Worm (Caenorhabditis elegans): Measurements from ENCODE around the gene skr-14.
A peak's percentile ranks its signal among the peaks of the same experiment; 100 is the strongest.

skr-14 gene

DNA sequence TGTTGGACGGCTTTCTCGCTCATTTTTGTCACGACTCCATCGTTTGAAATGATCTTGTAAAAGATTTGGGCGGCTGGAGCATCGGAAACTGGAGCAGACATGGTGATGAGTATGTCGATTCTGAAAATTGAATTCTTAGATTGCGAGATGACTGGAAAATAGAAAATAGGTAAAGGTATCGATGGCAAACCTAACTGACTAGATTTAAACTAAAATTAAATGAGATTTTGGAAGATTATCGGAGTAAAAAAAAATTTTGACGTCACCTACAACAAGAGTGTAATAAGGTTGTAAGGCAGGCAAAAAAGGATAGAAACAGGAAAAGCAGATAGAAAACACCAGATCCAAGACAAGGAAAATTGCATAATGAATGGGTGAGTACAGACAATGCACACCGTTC, at the start of gene skr-14:
skr-14 (minus strand) TSS at position 101 of the 400 bp plus-strand sequence.
- TF ChIP-seq ceh-43 (GFP tag; optimal IDR thresholded peaks at IDR 0.05) (no peak), ces-1 (GFP tag; optimal IDR thresholded peaks at IDR 0.05) (no peak), cnd-1 (tag; optimal IDR thresholded peaks at IDR 0.05) (no peak), mls-2 (tag; optimal IDR thresholded peaks at IDR 0.05) (no peak), flh-1 (GFP tag; optimal IDR thresholded peaks at IDR 0.05) (no peak), elt-3 (tag; optimal IDR thresholded peaks at IDR 0.05) (no peak), blmp-1 (tag; optimal IDR thresholded peaks at IDR 0.05) (no peak), snpc-4 (tag; optimal IDR thresholded peaks at IDR 0.05) (no peak), drap-1 (GFP tag; optimal IDR thresholded peaks at IDR 0.05) (no peak), sem-2 (GFP tag; optimal IDR thresholded peaks at IDR 0.05) (no peak), unc-62 (GFP tag; optimal IDR thresholded peaks at IDR 0.05) (no peak), sptf-1 (tag; optimal IDR thresholded peaks at IDR 0.05) (no peak), unc-120 (tag; optimal IDR thresholded peaks at IDR 0.05; ENCODE audit: poor library complexity, severe bottlenecking) (no peak), lsy-2 (tag; optimal IDR thresholded peaks at IDR 0.05) (no peak), M03D4.4 (tag; optimal IDR thresholded peaks at IDR 0.05) (no peak), nhr-76 (tag; optimal IDR thresholded peaks at IDR 0.05) (no peak), lin-32 (GFP tag; optimal IDR thresholded peaks at IDR 0.05) (no peak)

DNA sequence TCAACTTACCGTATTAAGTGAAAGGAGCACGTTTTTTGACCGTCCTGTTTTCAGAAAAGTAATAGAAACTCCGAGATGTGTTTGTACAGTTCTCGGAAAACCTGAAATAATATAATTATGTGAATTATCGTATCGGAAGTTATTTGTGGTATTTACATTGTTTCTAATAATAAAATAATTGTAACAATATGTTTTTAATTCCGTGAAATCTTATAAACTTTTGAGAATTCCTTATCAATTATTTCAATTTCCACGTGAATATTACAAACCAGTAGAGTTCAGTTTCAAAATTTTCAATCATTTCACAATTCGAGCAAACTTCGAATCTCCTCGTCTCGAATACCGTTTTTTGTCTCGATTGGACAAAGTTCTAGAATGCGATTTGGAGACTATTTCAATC, 49.7 kb upstream of the skr-14 start, which contains the start of gene T08H10.3:
T08H10.3 (plus strand) TSS at position 301 of the 400 bp plus-strand sequence.
- TF ChIP-seq unc-120 (tag; optimal IDR thresholded peaks at IDR 0.05; ENCODE audit: poor library complexity, severe bottlenecking) (no peak), blmp-1 (tag; optimal IDR thresholded peaks at IDR 0.05) (no peak), flh-1 (GFP tag; optimal IDR thresholded peaks at IDR 0.05) (no peak), nhr-28 (tag; optimal IDR thresholded peaks at IDR 0.05) (no peak), unc-39 (tag; optimal IDR thresholded peaks at IDR 0.05) (no peak), nhr-2 (tag; optimal IDR thresholded peaks at IDR 0.05) (no peak), nhr-76 (tag; optimal IDR thresholded peaks at IDR 0.05) (no peak), elt-1 (tag; optimal IDR thresholded peaks at IDR 0.05; ENCODE audit: borderline replicate concordance, insufficient read depth) (no peak), lsy-2 (tag; optimal IDR thresholded peaks at IDR 0.05) (no peak), sem-2 (GFP tag; optimal IDR thresholded peaks at IDR 0.05) (no peak), nhr-237 (tag; optimal IDR thresholded peaks at IDR 0.05) (no peak), M03D4.4 (tag; optimal IDR thresholded peaks at IDR 0.05) (no peak), elt-3 (tag; optimal IDR thresholded peaks at IDR 0.05) (no peak), drap-1 (GFP tag; optimal IDR thresholded peaks at IDR 0.05) (no peak), mls-2 (tag; optimal IDR thresholded peaks at IDR 0.05) (no peak), bed-3 (GFP tag; optimal IDR thresholded peaks at IDR 0.05) (no peak), snpc-4 (tag; optimal IDR thresholded peaks at IDR 0.05) (no peak), ceh-43 (GFP tag; optimal IDR thresholded peaks at IDR 0.05) (no peak), hlh-1 (tag; optimal IDR thresholded peaks at IDR 0.05) (no peak)

DNA sequence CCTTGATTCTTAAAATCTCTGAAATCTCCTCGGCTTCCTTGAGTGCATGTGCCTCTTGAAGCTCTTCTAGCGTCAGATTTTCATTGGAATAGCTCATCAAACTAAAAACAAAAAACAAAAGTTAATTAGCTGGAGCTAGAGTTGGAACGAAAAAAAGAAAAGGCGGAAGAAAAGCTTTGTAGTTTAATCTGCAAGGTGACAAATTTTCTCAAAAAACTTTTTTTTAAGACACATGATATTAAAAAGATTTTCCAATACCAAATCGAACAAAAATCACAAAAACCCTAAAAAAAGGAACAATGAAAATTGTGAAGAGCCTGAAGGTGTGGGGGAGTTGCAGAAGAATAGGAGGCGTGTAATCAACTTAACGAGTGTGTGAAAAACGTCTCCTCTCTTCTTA, 33.3 kb upstream of the skr-14 start, which contains the start of gene gnrr-5:
gnrr-5 (minus strand) TSS at position 101 of the 400 bp plus-strand sequence.
- TF ChIP-seq nhr-28 (tag; optimal IDR thresholded peaks at IDR 0.05) (no peak), mab-5 (tag; optimal IDR thresholded peaks at IDR 0.05) (no peak), drap-1 (GFP tag; optimal IDR thresholded peaks at IDR 0.05) (no peak), hlh-1 (tag; optimal IDR thresholded peaks at IDR 0.05) (no peak), unc-62 (GFP tag; optimal IDR thresholded peaks at IDR 0.05) (no peak), tbx-8 (GFP tag; optimal IDR thresholded peaks at IDR 0.05) (no peak), mls-2 (tag; optimal IDR thresholded peaks at IDR 0.05) (no peak), M03D4.4 (tag; optimal IDR thresholded peaks at IDR 0.05) (no peak), mep-1 (tag; optimal IDR thresholded peaks at IDR 0.05) (no peak), elt-1 (tag; optimal IDR thresholded peaks at IDR 0.05; ENCODE audit: borderline replicate concordance, insufficient read depth) (no peak), nhr-237 (tag; optimal IDR thresholded peaks at IDR 0.05) (no peak), unc-120 (tag; optimal IDR thresholded peaks at IDR 0.05; ENCODE audit: poor library complexity, severe bottlenecking) (no peak), blmp-1 (tag; optimal IDR thresholded peaks at IDR 0.05) (no peak), nhr-76 (tag; optimal IDR thresholded peaks at IDR 0.05) (no peak), nhr-2 (tag; optimal IDR thresholded peaks at IDR 0.05) (no peak), cnd-1 (tag; optimal IDR thresholded peaks at IDR 0.05) (no peak), unc-39 (tag; optimal IDR thresholded peaks at IDR 0.05) (no peak)

DNA sequence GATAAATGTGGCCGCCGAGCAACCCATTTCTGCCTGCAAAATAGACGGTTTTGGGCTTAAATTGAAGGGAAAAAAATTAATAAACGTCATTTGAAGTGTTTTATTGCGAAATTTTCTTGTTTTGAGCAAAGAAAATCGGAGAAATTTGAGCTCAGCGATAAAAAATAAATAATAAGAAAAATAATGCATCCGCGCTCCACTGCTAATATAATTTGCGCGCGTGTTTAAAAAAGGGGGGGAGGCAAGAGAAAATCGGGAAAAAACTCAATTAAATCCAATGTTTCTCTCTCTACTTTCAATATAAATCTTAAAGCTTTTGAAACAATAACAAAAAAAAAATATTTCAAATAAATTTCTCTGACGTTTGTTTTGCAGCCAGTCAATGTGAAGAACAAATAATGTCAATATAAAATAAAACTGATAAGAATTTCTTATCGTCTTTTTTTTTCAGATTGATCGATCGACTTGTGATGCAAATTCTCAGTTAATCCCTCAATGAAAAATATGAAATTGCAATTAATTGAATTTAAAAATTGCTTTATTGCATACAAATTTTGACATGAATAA, 29.2 kb upstream of the skr-14 start, which contains the start of gene rft-2:
rft-2 (minus strand) TSS at position 41 of the 567 bp plus-strand sequence.
- TF ChIP-seq ces-1 (GFP tag; optimal IDR thresholded peaks at IDR 0.05), result peak; percentile 93
- TF ChIP-seq mep-1 (tag; optimal IDR thresholded peaks at IDR 0.05), result peak; percentile 29
- peak; percentile 14 for TF ChIP-seq nhr-237 (tag; optimal IDR thresholded peaks at IDR 0.05)
- no peak for TF ChIP-seq lsy-2 (tag; optimal IDR thresholded peaks at IDR 0.05)

DNA sequence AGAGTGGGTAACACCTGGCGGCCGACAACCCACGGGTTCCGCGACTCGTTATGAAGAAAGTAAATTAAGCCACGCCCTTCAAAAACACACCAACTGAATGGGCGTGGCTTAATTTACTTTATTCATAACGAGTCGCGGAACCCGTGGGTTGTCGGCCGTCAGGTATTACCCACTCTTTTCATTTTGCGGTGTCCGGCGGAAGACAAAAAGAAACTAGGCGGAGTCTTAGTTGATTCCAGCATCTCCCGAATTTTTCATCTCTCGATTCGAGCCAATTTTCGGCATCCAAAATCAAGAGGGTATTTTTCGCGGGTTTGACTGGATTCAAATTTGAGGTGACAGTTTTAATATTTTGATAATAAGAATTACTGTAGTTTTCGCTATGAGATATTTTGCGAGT, 26.3 kb upstream of the skr-14 start:
- no peak for TF ChIP-seq elt-3 (tag; optimal IDR thresholded peaks at IDR 0.05)
- TF ChIP-seq ceh-83 (GFP tag; optimal IDR thresholded peaks at IDR 0.05), result no peak
- TF ChIP-seq lin-32 (GFP tag; optimal IDR thresholded peaks at IDR 0.05), result no peak
- TF ChIP-seq nhr-28 (tag; optimal IDR thresholded peaks at IDR 0.05), result no peak
- no peak for TF ChIP-seq ceh-39 (tag; optimal IDR thresholded peaks at IDR 0.05)
- TF ChIP-seq drap-1 (GFP tag; optimal IDR thresholded peaks at IDR 0.05), result no peak
- TF ChIP-seq ces-1 (GFP tag; optimal IDR thresholded peaks at IDR 0.05), result no peak
- no peak for TF ChIP-seq ztf-11 (tag; optimal IDR thresholded peaks at IDR 0.05)
- TF ChIP-seq nhr-2 (tag; optimal IDR thresholded peaks at IDR 0.05), result no peak
- TF ChIP-seq nhr-12 (tag; optimal IDR thresholded peaks at IDR 0.05), result no peak
- no peak for TF ChIP-seq bed-3 (GFP tag; optimal IDR thresholded peaks at IDR 0.05)
- no peak for TF ChIP-seq sptf-1 (tag; optimal IDR thresholded peaks at IDR 0.05)
- no peak for TF ChIP-seq elt-1 (tag; optimal IDR thresholded peaks at IDR 0.05; ENCODE audit: borderline replicate concordance, insufficient read depth)
- TF ChIP-seq pha-4 (tag; optimal IDR thresholded peaks at IDR 0.05), result no peak
- TF ChIP-seq mls-2 (tag; optimal IDR thresholded peaks at IDR 0.05), result no peak
- TF ChIP-seq hlh-1 (tag; optimal IDR thresholded peaks at IDR 0.05), result no peak
